Fruit fly (Drosophila melanogaster) whole organism, prepupa: ENCODE data around the gene numb.

Experiments used
- Blimp-1 ChIP-seq: fragments of 200-800 bp; sonication (Bioruptor generic); optimal IDR thresholded peaks from 3 replicates; lab custom pipeline; 2017; ENCODE audit warnings: missing biosample characterization, missing genetic modification characterization, mild to moderate bottlenecking, moderate library complexity, missing genetic modification reagents
- CG11294 ChIP-seq: fragments of 200-800 bp; sonication (Bioruptor generic); IDR thresholded peaks from 2 replicates; pipeline ENCODE4 v1.3.6; 2022; ENCODE audit warnings: missing biosample characterization, missing genetic modification characterization
- CG11762 ChIP-seq: fragments of 200-800 bp; sonication (Bioruptor generic); optimal IDR thresholded peaks from 3 replicates; lab custom pipeline; 2016; ENCODE audit warnings: missing biosample characterization, missing genetic modification characterization; ENCODE audit not compliant: insufficient read depth
- CG15336 ChIP-seq: fragments of 200-800 bp; sonication (Bioruptor generic); IDR thresholded peaks from 2 replicates; pipeline ENCODE4 v1.3.6; 2022; ENCODE audit warnings: missing biosample characterization, missing genetic modification characterization
- CG1621 ChIP-seq: fragments of 200-800 bp; sonication (Bioruptor generic); optimal IDR thresholded peaks from 3 replicates; lab custom pipeline; 2018; ENCODE audit warnings: missing biosample characterization, mild to moderate bottlenecking, missing genetic modification characterization
- CG16779 ChIP-seq: fragments of 200-800 bp; sonication (Bioruptor generic); optimal IDR thresholded peaks from 3 replicates; lab custom pipeline; 2017; ENCODE audit warnings: missing biosample characterization, mild to moderate bottlenecking, missing genetic modification characterization
- CG3032 ChIP-seq: fragments of 200-800 bp; optimal IDR thresholded peaks from 2 replicates; lab custom pipeline; 2019; ENCODE audit warnings: missing biosample characterization, mild to moderate bottlenecking, missing genetic modification characterization, moderate library complexity
- CG31627 ChIP-seq: fragments of 200-800 bp; sonication (Bioruptor generic); optimal IDR thresholded peaks from 3 replicates; lab custom pipeline; 2016; ENCODE audit warnings: missing biosample characterization, missing genetic modification characterization
- CG32006 ChIP-seq: fragments of 200-800 bp; sonication (Bioruptor generic); optimal IDR thresholded peaks from 3 replicates; lab custom pipeline; 2017; ENCODE audit warnings: missing biosample characterization, mild to moderate bottlenecking, missing genetic modification characterization
- CG3919 ChIP-seq: fragments of 200-800 bp; sonication (Bioruptor generic); optimal IDR thresholded peaks from 3 replicates; lab custom pipeline; 2016; ENCODE audit warnings: missing biosample characterization, missing genetic modification characterization
- CG6163 ChIP-seq: fragments of 200-800 bp; sonication (Bioruptor generic); IDR thresholded peaks from 3 replicates; pipeline ENCODE4 v1.3.6; 2022; ENCODE audit warnings: missing biosample characterization, missing genetic modification characterization
- CG6276 ChIP-seq: fragments of 200-800 bp; sonication (Bioruptor generic); optimal IDR thresholded peaks from 2 replicates; lab custom pipeline; 2017; ENCODE audit warnings: missing biosample characterization, mild to moderate bottlenecking, missing genetic modification characterization
- CG6792 ChIP-seq: fragments of 200-800 bp; sonication (Bioruptor generic); optimal IDR thresholded peaks from 3 replicates; lab custom pipeline; 2016; ENCODE audit warnings: missing biosample characterization, missing genetic modification characterization
- CG6808 ChIP-seq: fragments of 200-800 bp; sonication (Bioruptor generic); optimal IDR thresholded peaks from 3 replicates; lab custom pipeline; 2017; ENCODE audit warnings: missing biosample characterization, missing genetic modification characterization, mild to moderate bottlenecking, moderate library complexity, missing genetic modification reagents
- CG6854 ChIP-seq: fragments of 200-800 bp; sonication (Bioruptor generic); optimal IDR thresholded peaks from 2 replicates; lab custom pipeline; 2017; ENCODE audit warnings: missing biosample characterization, mild to moderate bottlenecking, missing genetic modification characterization
- CG7368 ChIP-seq: fragments of 200-800 bp; sonication (Bioruptor generic); optimal IDR thresholded peaks from 3 replicates; lab custom pipeline; 2016; ENCODE audit warnings: missing biosample characterization, missing genetic modification characterization
- CG8119 ChIP-seq: fragments of 200-800 bp; sonication (Bioruptor generic); IDR thresholded peaks from 3 replicates; pipeline ENCODE4 v1.3.6; 2022; ENCODE audit warnings: missing biosample characterization, missing genetic modification characterization
- CG8319 ChIP-seq: fragments of 200-800 bp; sonication (Bioruptor generic); optimal IDR thresholded peaks from 3 replicates; lab custom pipeline; 2016; ENCODE audit warnings: missing biosample characterization, missing genetic modification characterization
- CG8632 ChIP-seq: fragments of 200-800 bp; sonication (Bioruptor generic); optimal IDR thresholded peaks from 3 replicates; lab custom pipeline; 2016; ENCODE audit warnings: missing biosample characterization, missing genetic modification characterization
- CG9139 ChIP-seq: fragments of 200-800 bp; sonication (Bioruptor generic); optimal IDR thresholded peaks from 3 replicates; lab custom pipeline; 2017; ENCODE audit warnings: missing biosample characterization, mild to moderate bottlenecking, missing genetic modification characterization
- Eip75B ChIP-seq: fragments of 200-800 bp; sonication (Bioruptor generic); optimal IDR thresholded peaks from 3 replicates; lab custom pipeline; 2016; ENCODE audit warnings: missing biosample characterization, missing genetic modification characterization
- Eip78C ChIP-seq: fragments of 200-800 bp; sonication (Bioruptor generic); peaks from one replicate; lab custom pipeline; 2016; ENCODE audit warnings: missing biosample characterization, missing genetic modification characterization
- Eip93F ChIP-seq: fragments of 200-800 bp; sonication (Bioruptor generic); optimal IDR thresholded peaks from 2 replicates; lab custom pipeline; 2016; ENCODE audit warnings: missing biosample characterization, mild to moderate bottlenecking, missing genetic modification characterization
- Ets96B ChIP-seq: fragments of 200-800 bp; optimal IDR thresholded peaks from 2 replicates; lab custom pipeline; 2019; ENCODE audit warnings: missing biosample characterization, mild to moderate bottlenecking, missing genetic modification characterization, moderate library complexity
- Gug ChIP-seq: fragments of 200-800 bp; sonication (Bioruptor generic); IDR thresholded peaks from 2 replicates; pipeline ENCODE4 v1.3.6; 2022; ENCODE audit warnings: missing biosample characterization, missing genetic modification characterization
- Hr39 ChIP-seq: fragments of 200-800 bp; sonication (Bioruptor generic); optimal IDR thresholded peaks from 2 replicates; lab custom pipeline; 2016; ENCODE audit warnings: missing biosample characterization, missing genetic modification characterization
- Met ChIP-seq: fragments of 200-800 bp; sonication (Bioruptor generic); optimal IDR thresholded peaks from 3 replicates; lab custom pipeline; 2016; ENCODE audit warnings: missing biosample characterization, missing genetic modification characterization
- OdsH ChIP-seq: fragments of 200-800 bp; sonication (Bioruptor generic); optimal IDR thresholded peaks from 3 replicates; lab custom pipeline; 2016; ENCODE audit warnings: missing biosample characterization, missing genetic modification characterization
- Sox102F ChIP-seq: fragments of 200-800 bp; sonication (Bioruptor generic); optimal IDR thresholded peaks from 2 replicates; lab custom pipeline; 2016; ENCODE audit warnings: missing biosample characterization, mild to moderate bottlenecking, missing genetic modification characterization
- Sox14 ChIP-seq: fragments of 200-800 bp; sonication (Bioruptor generic); optimal IDR thresholded peaks from 3 replicates; lab custom pipeline; 2016; ENCODE audit warnings: missing biosample characterization, missing genetic modification characterization
- achi ChIP-seq: fragments of 200-800 bp; sonication (Bioruptor generic); optimal IDR thresholded peaks from 3 replicates; lab custom pipeline; 2016; ENCODE audit warnings: missing biosample characterization, missing genetic modification characterization
- dac ChIP-seq: fragments of 200-800 bp; sonication (Bioruptor generic); optimal IDR thresholded peaks from 2 replicates; lab custom pipeline; 2017; ENCODE audit warnings: missing biosample characterization, mild to moderate bottlenecking, missing genetic modification characterization
- eg ChIP-seq: fragments of 200-800 bp; sonication (Bioruptor generic); IDR thresholded peaks from 3 replicates; pipeline ENCODE4 v1.3.6; 2022; ENCODE audit warnings: missing biosample characterization, missing genetic modification characterization
- esn ChIP-seq: fragments of 200-800 bp; sonication (Bioruptor generic); optimal IDR thresholded peaks from 2 replicates; lab custom pipeline; 2016; ENCODE audit warnings: missing biosample characterization, mild to moderate bottlenecking, missing genetic modification characterization, moderate library complexity
- fd59A ChIP-seq: fragments of 200-800 bp; sonication (Bioruptor generic); optimal IDR thresholded peaks from 2 replicates; lab custom pipeline; 2017; ENCODE audit warnings: missing biosample characterization, mild to moderate bottlenecking, missing genetic modification characterization, missing genetic modification reagents
- fd85E ChIP-seq: fragments of 200-800 bp; sonication (Bioruptor generic); optimal IDR thresholded peaks from 3 replicates; lab custom pipeline; 2016; ENCODE audit warnings: missing biosample characterization, missing genetic modification characterization
- fkh ChIP-seq: fragments of 200-800 bp; sonication (Bioruptor generic); optimal IDR thresholded peaks from 3 replicates; lab custom pipeline; 2017; ENCODE audit warnings: missing biosample characterization, mild to moderate bottlenecking, missing genetic modification characterization, moderate library complexity
- lz ChIP-seq: fragments of 200-800 bp; sonication (Bioruptor generic); optimal IDR thresholded peaks from 3 replicates; lab custom pipeline; 2016; ENCODE audit warnings: missing biosample characterization, missing genetic modification characterization
- net ChIP-seq: fragments of 200-800 bp; sonication (Bioruptor generic); optimal IDR thresholded peaks from 3 replicates; lab custom pipeline; 2016; ENCODE audit warnings: missing biosample characterization, missing genetic modification characterization
- pdm3 ChIP-seq: fragments of 200-800 bp; sonication (Bioruptor generic); optimal IDR thresholded peaks from 3 replicates; lab custom pipeline; 2016; ENCODE audit warnings: missing biosample characterization, missing genetic modification characterization
- salr ChIP-seq, 2 experiments: fragments of 200-800 bp; sonication (Bioruptor generic); optimal IDR thresholded peaks; 3 replicates each; lab custom pipeline; 2016 to 2018; ENCODE audit warnings: missing biosample characterization in 2 of 2, missing genetic modification characterization in 2 of 2, mild to moderate bottlenecking in 1 of 2
- svp ChIP-seq: fragments of 200-800 bp; sonication (Bioruptor generic); peaks from one replicate; lab custom pipeline; 2016; ENCODE audit warnings: missing biosample characterization, missing genetic modification characterization

The numb gene

dm6 chr2L:9498185-9498984 is 61.1 kb downstream of the numb start (continued):
- TF ChIP-seq net (peak; percentile 66), Sox14 (peak; percentile 62), Eip93F (GFP tag; lab: Kevin White, UChicago) (peak; percentile 77), CG11762 (peak; percentile 42), OdsH (GFP tag; lab: Kevin White, UChicago) (peak; percentile 54), pdm3 (peak; percentile 54), CG3032 (tag; lab: Kevin White, UChicago) (peak; percentile 35), esn (GFP tag; lab: Kevin White, UChicago) (peak; percentile 69), dac (GFP tag; lab: Kevin White, UChicago) (no peak), CG8632 (peak; percentile 15)

dm6 chr2L:9498985-9499249 is 61.6 kb downstream of the numb start:
- no peak for TF ChIP-seq net
- no peak for TF ChIP-seq Gug
- peak; percentile 11 for TF ChIP-seq fkh (GFP tag; lab: Kevin White, UChicago)
- no peak for TF ChIP-seq CG8632

- no peak for TF ChIP-seq eg
- no peak for TF ChIP-seq CG6808 (GFP tag; lab: Kevin White, UChicago)
- TF ChIP-seq CG7368 (GFP tag; lab: Kevin White, UChicago) = no peak
- no peak for TF ChIP-seq CG11294 (GFP tag; lab: Robert Waterston, UW)
- no peak for TF ChIP-seq OdsH (GFP tag; lab: Kevin White, UChicago)
- TF ChIP-seq CG11762 = no peak
- TF ChIP-seq Eip93F (GFP tag; lab: Kevin White, UChicago) = no peak
- no peak for TF ChIP-seq CG32006 (GFP tag; lab: Kevin White, UChicago)
- TF ChIP-seq CG16779 = no peak
- no peak for TF ChIP-seq net
- TF ChIP-seq fd59A (GFP tag; lab: Kevin White, UChicago) = no peak
- TF ChIP-seq achi = no peak
Measured at dm6 chr2L:9500454-9500853, 63.2 kb downstream of the numb start.

- TF ChIP-seq CG6808 (GFP tag; lab: Kevin White, UChicago) (no peak), Eip75B (no peak), Met (GFP tag; lab: Kevin White, UChicago) (peak; percentile 2), CG1621 (tag; lab: Kevin White, UChicago) (no peak), esn (GFP tag; lab: Kevin White, UChicago) (peak; percentile 10), Sox102F (GFP tag; lab: Kevin White, UChicago) (no peak), Blimp-1 (no peak), Eip93F (GFP tag; lab: Kevin White, UChicago) (no peak), Sox14 (no peak), svp (GFP tag; lab: Kevin White, UChicago) (peak; percentile 63), net (no peak), CG9139 (GFP tag; lab: Kevin White, UChicago) (no peak), CG11294 (GFP tag; lab: Robert Waterston, UW) (no peak), pdm3 (no peak), OdsH (GFP tag; lab: Kevin White, UChicago) (peak; percentile 0), CG3919 (no peak), CG16779 (no peak), Eip78C (GFP tag; lab: Kevin White, UChicago) (peak; percentile 69), CG6163 (GFP tag; lab: Robert Waterston, UW) (no peak), CG31627 (GFP tag; lab: Kevin White, UChicago) (no peak), CG32006 (GFP tag; lab: Kevin White, UChicago) (peak; percentile 47), Hr39 (GFP tag; lab: Kevin White, UChicago) (no peak), CG6276 (GFP tag; lab: Kevin White, UChicago) (no peak), CG6854 (GFP tag; lab: Kevin White, UChicago) (no peak), CG7368 (GFP tag; lab: Kevin White, UChicago) (no peak), CG3032 (tag; lab: Kevin White, UChicago) (no peak), salr (GFP tag; optimal IDR thresholded peaks at IDR 0.05; lab: Kevin White, UChicago) (no peak), lz (GFP tag; lab: Kevin White, UChicago) (no peak), Ets96B (no peak), CG8319 (GFP tag; lab: Kevin White, UChicago) (no peak), CG6792 (GFP tag; lab: Kevin White, UChicago) (no peak), CG15336 (GFP tag; lab: Robert Waterston, UW) (peak; percentile 43; the same call in 1 of the 2 replicates), CG8119 (peak; percentile 53; the same call in 2 of the 3 replicates), fd85E (GFP tag; lab: Kevin White, UChicago) (no peak), Gug (no peak)
Measured at dm6 chr2L:9502786-9503443, 65.6 kb downstream of the numb start.
